2 worm cellular contexts compared by ENCODE assay signal in genomic region chrIV:1953132-1953629, ce11.
TF ChIP-seq lines count a peak whose summit lies in the region.

F52C12.2 (plus strand) TSS chrIV:1953579.

TF ChIP-seq in whole organism, L2 larva, 48 proteins besides CTCF, POLR2A, EP300 and RAD21 (continued from another document):
- TF ChIP-seq unc-39 (tag; optimal IDR thresholded peaks at IDR 0.05; lab: Kevin White, UChicago) = no peak
- TF ChIP-seq nhr-21 (tag; optimal IDR thresholded peaks at IDR 0.05; lab: Kevin White, UChicago) = no peak
- no peak for TF ChIP-seq ama-1 (optimal IDR thresholded peaks at IDR 0.05; lab: Kevin White, UChicago)
- TF ChIP-seq skn-1 (tag; optimal IDR thresholded peaks at IDR 0.05; lab: Kevin White, UChicago) = no peak
- peak; percentile 80 for TF ChIP-seq gmeb-1 (tag; optimal IDR thresholded peaks at IDR 0.05; lab: Kevin White, UChicago)
- TF ChIP-seq ztf-11 (tag; optimal IDR thresholded peaks at IDR 0.05; lab: Kevin White, UChicago) = no peak
- no peak for TF ChIP-seq sma-9 (GFP tag; optimal IDR thresholded peaks at IDR 0.05; lab: Kevin White, UChicago)
- TF ChIP-seq sma-9 (tag; optimal IDR thresholded peaks at IDR 0.05; lab: Kevin White, UChicago) = no peak
- no peak for TF ChIP-seq mbf-1 (tag; optimal IDR thresholded peaks at IDR 0.05; lab: Kevin White, UChicago)
- TF ChIP-seq elt-1 (tag; optimal IDR thresholded peaks at IDR 0.05; lab: Kevin White, UChicago) = no peak
- TF ChIP-seq lin-13 (GFP tag; optimal IDR thresholded peaks at IDR 0.05; lab: Kevin White, UChicago) = peak; percentile 37
- TF ChIP-seq alr-1 (tag; optimal IDR thresholded peaks at IDR 0.05; lab: Kevin White, UChicago) = no peak
- no peak for TF ChIP-seq unc-62 (GFP tag; optimal IDR thresholded peaks at IDR 0.05; lab: Kevin White, UChicago)
- no peak for TF ChIP-seq nhr-6 (tag; optimal IDR thresholded peaks at IDR 0.05; lab: Kevin White, UChicago)
- no peak for TF ChIP-seq lin-11 (tag; optimal IDR thresholded peaks at IDR 0.05; lab: Kevin White, UChicago)
- TF ChIP-seq lin-39 (tag; optimal IDR thresholded peaks at IDR 0.05; lab: Kevin White, UChicago) = no peak
- TF ChIP-seq nhr-11 (tag; optimal IDR thresholded peaks at IDR 0.05; lab: Kevin White, UChicago) = no peak
- no peak for TF ChIP-seq Y55F3AM.14 (GFP tag; optimal IDR thresholded peaks at IDR 0.05; lab: Kevin White, UChicago)
- TF ChIP-seq sma-3 (GFP tag; optimal IDR thresholded peaks at IDR 0.05; lab: Kevin White, UChicago) = peak; percentile 56
- peak; percentile 0 for TF ChIP-seq fos-1 (tag; optimal IDR thresholded peaks at IDR 0.05; lab: Kevin White, UChicago)
- TF ChIP-seq sem-4 (tag; optimal IDR thresholded peaks at IDR 0.05; lab: Kevin White, UChicago) = no peak
- TF ChIP-seq nhr-77 (tag; optimal IDR thresholded peaks at IDR 0.05; lab: Kevin White, UChicago) = no peak
- peak; percentile 54 for TF ChIP-seq F13H6.1 (tag; optimal IDR thresholded peaks at IDR 0.05; lab: Kevin White, UChicago)
- TF ChIP-seq mab-5 (tag; optimal IDR thresholded peaks at IDR 0.05; lab: Kevin White, UChicago) = no peak
- no peak for TF ChIP-seq snpc-4 (tag; optimal IDR thresholded peaks at IDR 0.05; lab: Kevin White, UChicago)

TF ChIP-seq in whole organism, late embryonic, 69 proteins besides CTCF, POLR2A, EP300 and RAD21 (continued from another document):
- TF ChIP-seq ama-1 (optimal IDR thresholded peaks at IDR 0.05; lab: Kevin White, UChicago) (no peak), npax-4 (tag; optimal IDR thresholded peaks at IDR 0.05; lab: Kevin White, UChicago) (no peak), ceh-22 (tag; optimal IDR thresholded peaks at IDR 0.05; lab: Kevin White, UChicago) (no peak), odd-2 (tag; optimal IDR thresholded peaks at IDR 0.05; lab: Kevin White, UChicago) (no peak), che-1 (tag; optimal IDR thresholded peaks at IDR 0.05; lab: Kevin White, UChicago) (no peak), ceh-19 (GFP tag; optimal IDR thresholded peaks at IDR 0.05; lab: Kevin White, UChicago) (no peak), sox-4 (tag; optimal IDR thresholded peaks at IDR 0.05; lab: Kevin White, UChicago) (no peak), ets-4 (tag; optimal IDR thresholded peaks at IDR 0.05; lab: Kevin White, UChicago) (no peak)
TF ChIP-seq in whole organism, late embryonic: peak in this region for 4.
